Fruit fly (Drosophila melanogaster) whole organism, wandering third instar larva: Measurements from ENCODE around the gene CG43693.

ENCODE experiments used
- Abd-B ChIP-seq: fragments of >200 bp; optimal IDR thresholded peaks from 2 replicates; lab custom pipeline; 2017; ENCODE audit warnings: missing biosample characterization, missing genetic modification characterization
- CG32264 ChIP-seq: fragments of 200-800 bp; sonication (Bioruptor generic); optimal IDR thresholded peaks from 2 replicates; lab custom pipeline; 2016; ENCODE audit warnings: missing biosample characterization, missing genetic modification characterization
- CG9705 ChIP-seq: fragments of 200-800 bp; sonication (Bioruptor generic); optimal IDR thresholded peaks from 2 replicates; lab custom pipeline; 2018; ENCODE audit warnings: missing biosample characterization, mild to moderate bottlenecking, missing genetic modification characterization
- CrebA ChIP-seq: fragments of 200-800 bp; sonication (Bioruptor generic); optimal IDR thresholded peaks from 2 replicates; lab custom pipeline; 2016; ENCODE audit warnings: missing biosample characterization, mild to moderate bottlenecking, missing genetic modification characterization, borderline replicate concordance
- Dfd ChIP-seq: fragments of >200 bp; optimal IDR thresholded peaks from 2 replicates; lab custom pipeline; 2017; ENCODE audit warnings: missing biosample characterization, missing genetic modification characterization
- Dif ChIP-seq: fragments of 200-275, 200-300 bp; sonication (Bioruptor generic); optimal IDR thresholded peaks from 2 replicates; lab custom pipeline; 2018; ENCODE audit warnings: missing biosample characterization, missing genetic modification characterization; ENCODE audit not compliant: partially characterized antibody
- GATAd ChIP-seq: sonication (Bioruptor generic); optimal IDR thresholded peaks from 2 replicates; lab custom pipeline; 2016; ENCODE audit warnings: missing biosample characterization, missing genetic modification characterization
- HLH106 ChIP-seq: fragments of 200-800 bp; optimal IDR thresholded peaks from 3 replicates; lab custom pipeline; 2019; ENCODE audit warnings: missing biosample characterization, mild to moderate bottlenecking, missing genetic modification characterization, moderate library complexity
- Hnf4 ChIP-seq: fragments of 200-800 bp; sonication (Bioruptor generic); optimal IDR thresholded peaks from 2 replicates; lab custom pipeline; 2016; ENCODE audit warnings: missing biosample characterization, mild to moderate bottlenecking, missing genetic modification characterization
- Hr78 ChIP-seq: fragments of >200 bp; optimal IDR thresholded peaks from 2 replicates; lab custom pipeline; 2017; ENCODE audit warnings: missing biosample characterization, missing genetic modification characterization
- Hr83 ChIP-seq: fragments of 200-300 bp; sonication (Bioruptor generic); optimal IDR thresholded peaks from 2 replicates; lab custom pipeline; 2016; ENCODE audit warnings: missing biosample characterization, mild to moderate bottlenecking, missing genetic modification characterization, moderate library complexity; ENCODE audit not compliant: poor library complexity, severe bottlenecking
- Jra ChIP-seq: sonication (Bioruptor generic); optimal IDR thresholded peaks from 2 replicates; lab custom pipeline; 2016; ENCODE audit warnings: missing biosample characterization, missing genetic modification characterization
- Mio ChIP-seq: sonication (Bioruptor generic); optimal IDR thresholded peaks from 2 replicates; lab custom pipeline; 2016; ENCODE audit warnings: missing biosample characterization, missing genetic modification characterization
- Myc ChIP-seq: fragments of >200 bp; optimal IDR thresholded peaks from 2 replicates; lab custom pipeline; 2017
- N ChIP-seq: fragments of >200 bp; optimal IDR thresholded peaks from 2 replicates; lab custom pipeline; 2018; ENCODE audit warnings: missing biosample characterization, missing external identifiers, missing genetic modification characterization
- OdsH ChIP-seq: fragments of 200-800 bp; sonication (Bioruptor generic); optimal IDR thresholded peaks from 2 replicates; lab custom pipeline; 2016; ENCODE audit warnings: missing biosample characterization, mild to moderate bottlenecking, missing genetic modification characterization
- Rel ChIP-seq, 2 experiments: fragments of 200-800 bp; sonication (Bioruptor generic) in 1 of 2; optimal IDR thresholded peaks; 2 replicates in 1 of 2; 3 replicates in 1 of 2; lab custom pipeline; 2016 to 2019; ENCODE audit warnings: mild to moderate bottlenecking in 2 of 2, missing biosample characterization in 2 of 2, missing genetic modification characterization in 2 of 2, moderate library complexity in 1 of 2
- Sp1 ChIP-seq: fragments of 200-800 bp; sonication (Bioruptor generic); optimal IDR thresholded peaks from 3 replicates; lab custom pipeline; 2019; ENCODE audit warnings: missing biosample characterization, mild to moderate bottlenecking, missing genetic modification characterization, moderate library complexity
- Vsx2 ChIP-seq: fragments of 200-300, 225-300 bp; sonication (Bioruptor generic); optimal IDR thresholded peaks from 2 replicates; lab custom pipeline; 2018; ENCODE audit warnings: missing biosample characterization, missing genetic modification characterization; ENCODE audit not compliant: partially characterized antibody
- br ChIP-seq: fragments of 200-800 bp; sonication (Bioruptor generic); optimal IDR thresholded peaks from 2 replicates; lab custom pipeline; 2016; ENCODE audit warnings: missing biosample characterization, missing genetic modification characterization
- brk ChIP-seq: fragments of 200-800 bp; sonication (Bioruptor generic); optimal IDR thresholded peaks from 2 replicates; lab custom pipeline; 2016; ENCODE audit warnings: missing biosample characterization, mild to moderate bottlenecking, missing genetic modification characterization
- dl ChIP-seq, 2 experiments: fragments of 175-275, 200-275 bp in 1 of 2; fragments of 200-275 bp in 1 of 2; sonication (Bioruptor generic); optimal IDR thresholded peaks; lab custom pipeline; 2018; ENCODE audit warnings: mild to moderate bottlenecking in 2 of 2, missing biosample characterization in 2 of 2, missing genetic modification characterization in 2 of 2, moderate library complexity in 2 of 2; ENCODE audit not compliant: partially characterized antibody in 2 of 2, insufficient read depth in 1 of 2
- dmrt93B ChIP-seq: fragments of 200-800 bp; sonication (Bioruptor generic); optimal IDR thresholded peaks from 2 replicates; lab custom pipeline; 2018; ENCODE audit warnings: missing biosample characterization, mild to moderate bottlenecking, missing genetic modification characterization
- dsf ChIP-seq: sonication (Bioruptor generic); optimal IDR thresholded peaks from 2 replicates; lab custom pipeline; 2016; ENCODE audit warnings: missing biosample characterization, missing genetic modification characterization, borderline replicate concordance
- ey ChIP-seq: fragments of 200-800 bp; sonication (Bioruptor generic); optimal IDR thresholded peaks from 2 replicates; lab custom pipeline; 2016; ENCODE audit warnings: missing biosample characterization, missing genetic modification characterization
- foxo ChIP-seq, 2 experiments: fragments of 200-800 bp; sonication (Bioruptor generic); optimal IDR thresholded peaks; 2 replicates in 1 of 2; 3 replicates in 1 of 2; lab custom pipeline; 2016 to 2017; ENCODE audit warnings: missing biosample characterization in 2 of 2, missing genetic modification characterization in 2 of 2
- fru ChIP-seq: fragments of 200-800 bp; sonication (Bioruptor generic); optimal IDR thresholded peaks from 3 replicates; lab custom pipeline; 2016; ENCODE audit warnings: missing biosample characterization, mild to moderate bottlenecking, missing genetic modification characterization
- h ChIP-seq: fragments of 200-800 bp; sonication (Bioruptor generic); optimal IDR thresholded peaks from 3 replicates; lab custom pipeline; 2016; ENCODE audit warnings: missing biosample characterization, mild to moderate bottlenecking, missing genetic modification characterization
- jim ChIP-seq: fragments of 175-275, 200-325 bp; sonication (Bioruptor generic); optimal IDR thresholded peaks from 2 replicates; lab custom pipeline; 2016; ENCODE audit warnings: missing biosample characterization, mild to moderate bottlenecking, missing genetic modification characterization
- lola ChIP-seq: fragments of >200 bp; optimal IDR thresholded peaks from 2 replicates; lab custom pipeline; 2017; ENCODE audit warnings: missing biosample characterization, missing genetic modification characterization
- pan ChIP-seq: fragments of >200 bp; optimal IDR thresholded peaks from 2 replicates; lab custom pipeline; 2017
- psq ChIP-seq: fragments of 200-800 bp; sonication (Bioruptor generic); optimal IDR thresholded peaks from 3 replicates; lab custom pipeline; 2017; ENCODE audit warnings: missing biosample characterization, mild to moderate bottlenecking, missing genetic modification characterization, moderate library complexity
- rgr ChIP-seq: fragments of 200-800 bp; sonication (Bioruptor generic); optimal IDR thresholded peaks from 3 replicates; lab custom pipeline; 2016; ENCODE audit warnings: missing biosample characterization, mild to moderate bottlenecking, missing genetic modification characterization
- sage ChIP-seq: fragments of 200-800 bp; sonication (Bioruptor generic); optimal IDR thresholded peaks from 2 replicates; lab custom pipeline; 2016; ENCODE audit warnings: missing biosample characterization, mild to moderate bottlenecking, missing genetic modification characterization
- sv ChIP-seq: fragments of 200-800 bp; sonication (Bioruptor generic); optimal IDR thresholded peaks from 3 replicates; lab custom pipeline; 2016; ENCODE audit warnings: missing biosample characterization, missing genetic modification characterization
- tai ChIP-seq: sonication (Bioruptor generic); optimal IDR thresholded peaks from 2 replicates; lab custom pipeline; 2016; ENCODE audit warnings: missing biosample characterization, missing genetic modification characterization
- usp ChIP-seq: fragments of >200 bp; optimal IDR thresholded peaks from 2 replicates; lab custom pipeline; 2017; ENCODE audit warnings: missing biosample characterization, missing genetic modification characterization
- woc ChIP-seq: sonication (Bioruptor generic); optimal IDR thresholded peaks from 2 replicates; lab custom pipeline; 2016; ENCODE audit warnings: missing biosample characterization, mild to moderate bottlenecking, missing genetic modification characterization

CG43693 gene

DNA sequence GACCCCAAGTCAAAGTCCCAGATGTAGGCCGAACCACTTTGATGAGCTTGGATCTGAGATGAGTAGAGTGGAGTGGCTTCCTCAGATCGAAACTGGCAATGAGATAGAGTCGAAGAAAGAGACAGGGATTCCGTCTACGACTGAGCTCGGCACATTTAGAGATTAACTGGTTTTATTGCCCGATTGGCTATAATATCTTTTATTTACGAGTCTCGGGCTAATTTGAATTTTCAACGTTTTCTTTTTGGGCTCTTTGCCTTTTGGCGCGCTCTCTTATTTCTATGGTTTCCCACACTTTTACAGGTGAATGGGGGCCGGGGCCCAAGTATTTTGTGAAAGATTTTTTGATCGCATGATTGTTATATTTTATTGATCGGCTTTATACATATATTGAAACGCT is 36.0 kb downstream of the CG43693 start:
- TF ChIP-seq CrebA (GFP tag; lab: Kevin White, UChicago): no peak
- TF ChIP-seq usp (GFP tag; lab: Kevin White, UChicago): no peak
- no peak for TF ChIP-seq brk (GFP tag; lab: Kevin White, UChicago)
- no peak for TF ChIP-seq Myc (lab: Kevin White, UChicago)
- TF ChIP-seq Hnf4 (GFP tag; lab: Kevin White, UChicago): no peak
- no peak for TF ChIP-seq foxo (GFP tag; optimal IDR thresholded peaks at IDR 0.05; lab: Kevin White, UChicago)
- TF ChIP-seq Hr78 (GFP tag; lab: Kevin White, UChicago): no peak
- TF ChIP-seq CG9705 (GFP tag; lab: Kevin White, UChicago): no peak
- no peak for TF ChIP-seq Jra (GFP tag; lab: Kevin White, UChicago)
- no peak for TF ChIP-seq OdsH (GFP tag; lab: Kevin White, UChicago)
- TF ChIP-seq GATAd (GFP tag; lab: Kevin White, UChicago): no peak
- TF ChIP-seq ey (GFP tag; lab: Kevin White, UChicago): no peak
- no peak for TF ChIP-seq Hr83 (GFP tag; lab: Kevin White, UChicago)
- no peak for TF ChIP-seq CG32264
- no peak for TF ChIP-seq pan (lab: Kevin White, UChicago)
- no peak for TF ChIP-seq psq (GFP tag; lab: Kevin White, UChicago)

dm6 chr3L:11011610-11012202 is 39.5 kb downstream of the CG43693 start:
- TF ChIP-seq rgr (GFP tag; lab: Kevin White, UChicago) (no peak), Jra (GFP tag; lab: Kevin White, UChicago) (no peak), psq (GFP tag; lab: Kevin White, UChicago) (no peak), sv (GFP tag; lab: Kevin White, UChicago) (no peak), usp (GFP tag; lab: Kevin White, UChicago) (no peak)

DNA sequence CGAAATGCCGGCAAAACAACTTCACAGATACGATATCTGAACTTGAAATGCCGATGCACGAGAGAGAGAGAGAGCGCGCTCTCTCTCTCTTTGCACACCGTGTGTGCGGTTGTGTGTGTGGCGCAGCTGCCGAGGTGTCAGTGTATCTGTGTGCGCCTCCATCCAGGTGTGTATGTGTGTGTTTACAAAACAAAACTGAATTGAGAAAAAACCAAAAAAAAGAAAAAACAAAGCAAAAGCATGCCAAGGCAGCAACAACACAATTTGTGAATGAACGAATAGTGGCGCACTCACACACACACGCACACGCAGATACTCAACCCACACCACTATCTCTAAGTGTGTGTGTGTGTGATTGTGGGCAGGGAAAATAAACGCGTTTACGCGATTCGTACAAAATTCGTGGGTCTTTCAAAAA is 40.8 kb downstream of the CG43693 start:
- TF ChIP-seq dmrt93B (GFP tag; lab: Kevin White, UChicago) (peak; percentile 12), sv (GFP tag; lab: Kevin White, UChicago) (no peak), brk (GFP tag; lab: Kevin White, UChicago) (peak; percentile 42), OdsH (GFP tag; lab: Kevin White, UChicago) (peak; percentile 57), HLH106 (tag; lab: Kevin White, UChicago) (peak; percentile 9), CG32264 (no peak), psq (GFP tag; lab: Kevin White, UChicago) (peak; percentile 31), jim (GFP tag; lab: Kevin White, UChicago) (peak; percentile 72), N (GFP tag; lab: Kevin White, UChicago) (peak; percentile 42), br (GFP tag; lab: Kevin White, UChicago) (peak; percentile 50), sage (GFP tag; lab: Kevin White, UChicago) (no peak), Dif (GFP tag; lab: Kevin White, UChicago) (peak; percentile 98), Sp1 (peak; percentile 82), GATAd (GFP tag; lab: Kevin White, UChicago) (no peak), Hr83 (GFP tag; lab: Kevin White, UChicago) (peak; percentile 59), fru (GFP tag; lab: Kevin White, UChicago) (peak; percentile 33), tai (GFP tag; lab: Kevin White, UChicago) (no peak), Hnf4 (GFP tag; lab: Kevin White, UChicago) (peak; percentile 11), h (peak; percentile 61), foxo (GFP tag; optimal IDR thresholded peaks at IDR 0.05; lab: Kevin White, UChicago) (peak in 1 of 2 experiments; percentile 79), Dfd (GFP tag; lab: Kevin White, UChicago) (no peak), dsf (GFP tag; lab: Kevin White, UChicago) (no peak), pan (lab: Kevin White, UChicago) (no peak), Hr78 (GFP tag; lab: Kevin White, UChicago) (peak; percentile 32), CrebA (GFP tag; lab: Kevin White, UChicago) (peak; percentile 75), Abd-B (GFP tag; lab: Kevin White, UChicago) (peak; percentile 37), CG9705 (GFP tag; lab: Kevin White, UChicago) (peak; percentile 42), Rel (GFP tag; optimal IDR thresholded peaks at IDR 0.05; lab: Kevin White, UChicago) (peak; percentile 77), Rel (tag; optimal IDR thresholded peaks at IDR 0.05; lab: Kevin White, UChicago) (no peak), lola (GFP tag; lab: Kevin White, UChicago) (no peak), woc (GFP tag; lab: Kevin White, UChicago) (no peak), ey (GFP tag; lab: Kevin White, UChicago) (no peak), dl (GFP tag; optimal IDR thresholded peaks at IDR 0.05; lab: Kevin White, UChicago; ENCODE audit: insufficient read depth in 1 of 2, partially characterized antibody in 2 of 2) (peak; percentile 96), Vsx2 (GFP tag; lab: Kevin White, UChicago) (peak; percentile 91), rgr (GFP tag; lab: Kevin White, UChicago) (peak; percentile 28), Myc (lab: Kevin White, UChicago) (no peak), Jra (GFP tag; lab: Kevin White, UChicago) (peak; percentile 63), usp (GFP tag; lab: Kevin White, UChicago) (no peak), Mio (GFP tag; lab: Kevin White, UChicago) (no peak)
